Worm (Caenorhabditis elegans) whole organism, young adult: Measurements from ENCODE around the gene gmpr-1.

Experiments used
- B0261.1 ChIP-seq: sonication (generic microtip); optimal IDR thresholded peaks from 2 replicates; lab custom pipeline; 2016; ENCODE audit warnings: mild to moderate bottlenecking, missing genetic modification characterization, moderate library complexity, missing compliant biosample characterization
- F10E7.11 ChIP-seq: sonication (generic microtip); optimal IDR thresholded peaks from 2 replicates; lab custom pipeline; 2017; ENCODE audit warnings: mild to moderate bottlenecking, missing genetic modification characterization, moderate library complexity, missing compliant biosample characterization
- F22D6.2 ChIP-seq: sonication (generic microtip); optimal IDR thresholded peaks from 2 replicates; lab custom pipeline; 2016; ENCODE audit warnings: mild to moderate bottlenecking, missing genetic modification characterization, missing compliant biosample characterization
- F39B2.1 ChIP-seq: fragments of 200-800 bp; sonication (Bioruptor generic); IDR thresholded peaks from 2 replicates; pipeline ENCODE4 v1.3.6; 2022; ENCODE audit warnings: missing genetic modification reagents, missing genetic modification characterization, missing compliant biosample characterization
- F49E8.2 ChIP-seq: sonication (generic microtip); optimal IDR thresholded peaks from 3 replicates; lab custom pipeline; 2017; ENCODE audit warnings: missing genetic modification characterization, mild to moderate bottlenecking, missing compliant biosample characterization, antibody characterized with exemption, moderate library complexity; ENCODE audit not compliant: insufficient read depth
- F52B5.7 ChIP-seq: sonication (generic microtip); optimal IDR thresholded peaks from 2 replicates; lab custom pipeline; 2016; ENCODE audit warnings: mild to moderate bottlenecking, missing genetic modification characterization, missing compliant biosample characterization
- F55B11.4 ChIP-seq: sonication (generic microtip); optimal IDR thresholded peaks from 2 replicates; lab custom pipeline; 2016; ENCODE audit warnings: missing compliant biosample characterization, missing genetic modification characterization, borderline replicate concordance; ENCODE audit not compliant: insufficient read depth
- K11D2.4 ChIP-seq: fragments of 200-800 bp; sonication (Bioruptor generic); IDR thresholded peaks from 2 replicates; pipeline ENCODE4 v1.3.6; 2022; ENCODE audit warnings: missing genetic modification reagents, missing genetic modification characterization, missing compliant biosample characterization
- T07F8.4 ChIP-seq: sonication (generic microtip); optimal IDR thresholded peaks from 2 replicates; lab custom pipeline; 2016; ENCODE audit warnings: mild to moderate bottlenecking, missing genetic modification characterization, moderate library complexity, missing compliant biosample characterization
- Y53F4B.3 ChIP-seq: fragments of 200-800 bp; sonication (Bioruptor generic); IDR thresholded peaks from 2 replicates; pipeline ENCODE4 v1.3.6; 2022; ENCODE audit warnings: missing genetic modification reagents, missing genetic modification characterization, missing compliant biosample characterization
- Y95B8A.8 ChIP-seq: fragments of 200-800 bp; sonication (Bioruptor generic); IDR thresholded peaks from 2 replicates; pipeline ENCODE4 v1.3.6; 2022; ENCODE audit warnings: missing genetic modification reagents, missing genetic modification characterization, missing compliant biosample characterization
- akir-1 ChIP-seq: fragments of 200-800 bp; sonication (Bioruptor generic); optimal IDR thresholded peaks from 2 replicates; lab custom pipeline; 2018; ENCODE audit warnings: mild to moderate bottlenecking, missing genetic modification characterization, moderate library complexity, missing compliant biosample characterization
- aptf-2 ChIP-seq: fragments of 200-800 bp; sonication (Bioruptor generic); conservative IDR thresholded peaks from 2 replicates; pipeline ENCODE4 v1.3.6; 2022; ENCODE audit warnings: missing genetic modification reagents, missing genetic modification characterization, missing compliant biosample characterization
- aptf-3 ChIP-seq: fragments of 200-800 bp; sonication (Bioruptor generic); IDR thresholded peaks from 2 replicates; pipeline ENCODE4 v1.3.6; 2022; ENCODE audit warnings: missing genetic modification characterization, missing compliant biosample characterization
- atf-7 ChIP-seq: sonication (generic microtip); optimal IDR thresholded peaks from 2 replicates; lab custom pipeline; 2017; ENCODE audit warnings: mild to moderate bottlenecking, missing genetic modification characterization, missing compliant biosample characterization
- attf-3 ChIP-seq: fragments of 200-800 bp; sonication (Bioruptor generic); conservative IDR thresholded peaks from 2 replicates; pipeline ENCODE4 v1.3.6; 2022; ENCODE audit warnings: missing genetic modification reagents, missing genetic modification characterization, missing compliant biosample characterization
- ceh-100 ChIP-seq: fragments of 200-800 bp; sonication (Bioruptor generic); IDR thresholded peaks from 2 replicates; pipeline ENCODE4 v1.3.6; 2022; ENCODE audit warnings: missing genetic modification reagents, missing genetic modification characterization, missing compliant biosample characterization
- ceh-40 ChIP-seq: fragments of 200-800 bp; sonication (Bioruptor generic); IDR thresholded peaks from 2 replicates; pipeline ENCODE4 v1.3.6; 2022; ENCODE audit warnings: missing genetic modification characterization, missing compliant biosample characterization
- dox-1 ChIP-seq: fragments of 200-800 bp; sonication (Bioruptor generic); IDR thresholded peaks from 2 replicates; pipeline ENCODE4 v1.3.6; 2022; ENCODE audit warnings: missing genetic modification reagents, missing genetic modification characterization, missing compliant biosample characterization
- dpff-1 ChIP-seq: sonication (generic microtip); optimal IDR thresholded peaks from 2 replicates; lab custom pipeline; 2017; ENCODE audit warnings: mild to moderate bottlenecking, missing genetic modification characterization, missing compliant biosample characterization
- egl-18 ChIP-seq: fragments of 200-800 bp; sonication (Bioruptor generic); IDR thresholded peaks from 2 replicates; pipeline ENCODE4 v1.3.6; 2022; ENCODE audit warnings: missing genetic modification reagents, missing genetic modification characterization, missing compliant biosample characterization
- egrh-3 ChIP-seq: fragments of 200-800 bp; sonication (Bioruptor generic); IDR thresholded peaks from 2 replicates; pipeline ENCODE4 v1.3.6; 2022; ENCODE audit warnings: missing genetic modification reagents, missing genetic modification characterization, missing compliant biosample characterization
- fkh-3 ChIP-seq: sonication (generic microtip); optimal IDR thresholded peaks from 2 replicates; lab custom pipeline; 2016; ENCODE audit warnings: mild to moderate bottlenecking, missing genetic modification characterization, missing compliant biosample characterization
- hlh-26 ChIP-seq: fragments of 200-800 bp; sonication (Bioruptor generic); conservative IDR thresholded peaks from 2 replicates; pipeline ENCODE4 v1.3.6; 2022; ENCODE audit warnings: missing genetic modification reagents, missing genetic modification characterization, missing compliant biosample characterization
- hmg-1.2 ChIP-seq: fragments of 200-800 bp; sonication (Bioruptor generic); IDR thresholded peaks from 2 replicates; pipeline ENCODE4 v1.3.6; 2022; ENCODE audit warnings: missing genetic modification reagents, missing genetic modification characterization, missing compliant biosample characterization
- let-526 ChIP-seq: fragments of 200-800 bp; sonication (Bioruptor generic); IDR thresholded peaks from 2 replicates; pipeline ENCODE4 v1.3.6; 2022; ENCODE audit warnings: missing genetic modification reagents, missing genetic modification characterization, missing compliant biosample characterization
- lin-35 ChIP-seq, 3 experiments: fragments of 150-350 bp in 2 of 3; sonication (generic microtip) in 1 of 3; optimal IDR thresholded peaks; 2 replicates each; lab custom pipeline; 2014 to 2018; ENCODE audit warnings: missing biosample characterization in 3 of 3, missing genetic modification characterization in 3 of 3, missing genetic modification reagents in 3 of 3
- lin-54 ChIP-seq: fragments of 200-800 bp; sonication (Bioruptor generic); optimal IDR thresholded peaks from 2 replicates; lab custom pipeline; 2018; ENCODE audit warnings: mild to moderate bottlenecking, missing genetic modification characterization, missing compliant biosample characterization
- lsl-1 ChIP-seq: fragments of 200-800 bp; sonication (Bioruptor generic); optimal IDR thresholded peaks from 2 replicates; lab custom pipeline; 2018; ENCODE audit warnings: mild to moderate bottlenecking, missing genetic modification characterization, moderate library complexity, missing compliant biosample characterization
- lsy-27 ChIP-seq: sonication (generic microtip); optimal IDR thresholded peaks from 2 replicates; lab custom pipeline; 2017; ENCODE audit warnings: missing genetic modification characterization, mild to moderate bottlenecking, missing compliant biosample characterization, antibody characterized with exemption, missing genotype, borderline replicate concordance; ENCODE audit not compliant: insufficient read depth
- madf-8 ChIP-seq: fragments of 200-800 bp; sonication (Bioruptor generic); conservative IDR thresholded peaks from 2 replicates; pipeline ENCODE4 v1.3.6; 2022; ENCODE audit warnings: missing genetic modification reagents, missing genetic modification characterization, missing compliant biosample characterization
- mxl-1 ChIP-seq: sonication (generic microtip); optimal IDR thresholded peaks from 2 replicates; lab custom pipeline; 2016; ENCODE audit warnings: missing genetic modification characterization, missing compliant biosample characterization
- nhr-120 ChIP-seq: fragments of 200-800 bp; sonication (Bioruptor generic); IDR thresholded peaks from 2 replicates; pipeline ENCODE4 v1.3.6; 2022; ENCODE audit warnings: missing genetic modification characterization, missing compliant biosample characterization
- nhr-179 ChIP-seq: sonication (generic microtip); optimal IDR thresholded peaks from 2 replicates; lab custom pipeline; 2016; ENCODE audit warnings: mild to moderate bottlenecking, missing genetic modification characterization, missing compliant biosample characterization
- nhr-27 ChIP-seq: fragments of 200-800 bp; sonication (Bioruptor generic); optimal IDR thresholded peaks from 2 replicates; lab custom pipeline; 2018; ENCODE audit warnings: mild to moderate bottlenecking, missing genetic modification characterization, moderate library complexity, missing compliant biosample characterization
- rcor-1 ChIP-seq: fragments of 200-800 bp; sonication (Bioruptor generic); IDR thresholded peaks from 2 replicates; pipeline ENCODE4 v1.3.6; 2022; ENCODE audit warnings: missing genetic modification reagents, missing genetic modification characterization, missing compliant biosample characterization
- snpc-3.4 ChIP-seq: sonication (generic microtip); optimal IDR thresholded peaks from 2 replicates; lab custom pipeline; 2017; ENCODE audit warnings: missing genetic modification characterization, mild to moderate bottlenecking, missing compliant biosample characterization, antibody characterized with exemption, moderate library complexity, missing genotype, missing genetic modification reagents
- snpc-4 ChIP-seq, 5 experiments: fragments of 150-350 bp in 1 of 5; sonication (generic microtip) in 4 of 5; optimal IDR thresholded peaks; 2 replicates each; lab custom pipeline; 2014 to 2018; ENCODE audit warnings: missing genetic modification characterization in 5 of 5, missing biosample characterization in 3 of 5, antibody characterized with exemption in 2 of 5, mild to moderate bottlenecking in 2 of 5, missing compliant biosample characterization in 2 of 5, missing genotype in 2 of 5, moderate library complexity in 2 of 5, missing genetic modification reagents in 1 of 5
- sptf-2 ChIP-seq: fragments of 200-800 bp; sonication (Bioruptor generic); optimal IDR thresholded peaks from 2 replicates; lab custom pipeline; 2018; ENCODE audit warnings: mild to moderate bottlenecking, missing genetic modification characterization, missing compliant biosample characterization
- tbp1 ChIP-seq: fragments of 200-800 bp; sonication (Bioruptor generic); optimal IDR thresholded peaks from 2 replicates; lab custom pipeline; 2018; ENCODE audit warnings: mild to moderate bottlenecking, missing genetic modification characterization, missing compliant biosample characterization
- tbx-9 ChIP-seq: sonication (generic microtip); optimal IDR thresholded peaks from 2 replicates; lab custom pipeline; 2016; ENCODE audit warnings: borderline replicate concordance, missing genetic modification characterization, inconsistent platforms, missing compliant biosample characterization
- tlf-1 ChIP-seq: fragments of 200-800 bp; sonication (Bioruptor generic); optimal IDR thresholded peaks from 2 replicates; lab custom pipeline; 2018; ENCODE audit warnings: mild to moderate bottlenecking, missing genetic modification characterization, missing compliant biosample characterization
- unc-130 ChIP-seq: sonication (generic microtip); optimal IDR thresholded peaks from 2 replicates; lab custom pipeline; 2016; ENCODE audit warnings: missing genetic modification reagents, missing genetic modification characterization, missing compliant biosample characterization
- unc-62 ChIP-seq: fragments of 150-350 bp; optimal IDR thresholded peaks from 2 replicates; lab custom pipeline; 2014; ENCODE audit warnings: missing biosample characterization, missing genetic modification reagents, missing genetic modification characterization
- ztf-18 ChIP-seq: sonication (generic microtip); optimal IDR thresholded peaks from 2 replicates; lab custom pipeline; 2016; ENCODE audit warnings: missing genotype, mild to moderate bottlenecking, missing genetic modification characterization, missing compliant biosample characterization
- ztf-22 ChIP-seq: fragments of 200-800 bp; sonication (Bioruptor generic); optimal IDR thresholded peaks from 2 replicates; lab custom pipeline; 2018; ENCODE audit warnings: mild to moderate bottlenecking, missing genetic modification characterization, moderate library complexity, missing compliant biosample characterization
- ztf-26 ChIP-seq: sonication (generic microtip); optimal IDR thresholded peaks from 2 replicates; lab custom pipeline; 2017; ENCODE audit warnings: missing genetic modification characterization, missing compliant biosample characterization
- ztf-28 ChIP-seq: fragments of 200-800 bp; sonication (Bioruptor generic); IDR thresholded peaks from 2 replicates; pipeline ENCODE4 v1.3.6; 2022; ENCODE audit warnings: missing genetic modification reagents, missing genetic modification characterization, missing compliant biosample characterization

gmpr-1 gene

ce11 chrV:4346799-4347198, 24.4 kb downstream of the gmpr-1 start, which contains the start of gene mcm-7 (continued):
- TF ChIP-seq dpff-1 (no peak), nhr-27 (tag; lab: Kevin White, UChicago) (no peak), tlf-1 (GFP tag; lab: Kevin White, UChicago) (no peak), madf-8 (peak; percentile 76), attf-3 (0 out of 2 replicates have a peak, but pooled peaks have one; percentile 33), F22D6.2 (no peak), ztf-22 (GFP tag; lab: Kevin White, UChicago) (no peak), ztf-18 (no peak), ztf-28 (GFP tag; lab: Robert Waterston, UW) (no peak), unc-62 (GFP tag; lab: Kevin White, UChicago) (no peak), lsy-27 (tag; lab: Kevin White, UChicago) (no peak), akir-1 (GFP tag; lab: Kevin White, UChicago) (no peak), lsl-1 (GFP tag; lab: Kevin White, UChicago) (peak; percentile 64), nhr-120 (GFP tag; lab: Robert Waterston, UW) (no peak), aptf-2 (GFP tag; lab: Robert Waterston, UW) (no peak), dox-1 (peak; percentile 77), B0261.1 (tag; lab: Kevin White, UChicago) (no peak), F49E8.2 (tag; lab: Kevin White, UChicago) (no peak), ceh-40 (GFP tag; lab: Robert Waterston, UW) (no peak), sptf-2 (GFP tag; lab: Kevin White, UChicago) (no peak), egrh-3 (peak; percentile 70), ceh-100 (GFP tag; lab: Robert Waterston, UW) (no peak), fkh-3 (tag; lab: Kevin White, UChicago) (no peak), lin-54 (GFP tag; lab: Kevin White, UChicago) (peak; percentile 86), Y53F4B.3 (GFP tag; lab: Robert Waterston, UW) (no peak), hlh-26 (GFP tag; lab: Robert Waterston, UW) (no peak), snpc-4 (GFP tag; optimal IDR thresholded peaks at IDR 0.05; lab: Kevin White, UChicago) (no peak), snpc-4 (tag; optimal IDR thresholded peaks at IDR 0.05; lab: Kevin White, UChicago) (peak in 2 of 4 experiments; percentile 49 to 59), F39B2.1 (no peak), let-526 (GFP tag; lab: Robert Waterston, UW) (no peak), atf-7 (tag; lab: Kevin White, UChicago) (no peak), nhr-179 (tag; lab: Kevin White, UChicago) (no peak), ztf-26 (tag; lab: Kevin White, UChicago) (no peak), unc-130 (no peak), K11D2.4 (GFP tag; lab: Robert Waterston, UW) (no peak), lin-35 (GFP tag; optimal IDR thresholded peaks at IDR 0.05; lab: Kevin White, UChicago) (peak; percentile 17 to 84 (median 37)), rcor-1 (GFP tag; lab: Robert Waterston, UW) (peak; percentile 57; the same call in 1 of the 2 replicates), mxl-1 (tag; lab: Kevin White, UChicago) (no peak), Y95B8A.8 (GFP tag; lab: Robert Waterston, UW) (no peak), F10E7.11 (tag; lab: Kevin White, UChicago) (no peak), tbp1 (GFP tag; lab: Kevin White, UChicago) (peak; percentile 30), snpc-3.4 (tag; lab: Kevin White, UChicago) (peak; percentile 53), aptf-3 (GFP tag; lab: Robert Waterston, UW) (no peak), T07F8.4 (no peak), F55B11.4 (tag; lab: Kevin White, UChicago) (no peak), tbx-9 (tag; lab: Kevin White, UChicago) (no peak), egl-18 (GFP tag; lab: Robert Waterston, UW) (no peak), hmg-1.2 (peak; percentile 59), F52B5.7 (tag; lab: Kevin White, UChicago) (no peak)
